Fruit fly (Drosophila melanogaster) ovary, adult (tissue): ENCODE results near the gene CG11409.
A peak's percentile ranks its signal among the peaks of the same experiment; 100 is the strongest.

ENCODE experiments used
- CG17801 ChIP-seq: fragments of 200-800 bp; optimal IDR thresholded peaks from 2 replicates; lab custom pipeline; 2019; ENCODE audit warnings: missing biosample characterization, mild to moderate bottlenecking, missing genetic modification characterization, moderate library complexity; ENCODE audit not compliant: partially characterized antibody

Gene CG11409

dm6 chrX:1353322-1354212 is 12.2 kb upstream of the CG11409 start, which contains the start of the genes CG12773 and CG11417:
CG12773 (minus strand) TSS chrX:1353981.
CG11417 (plus strand) TSS chrX:1354014.
- TF ChIP-seq CG17801 (GFP tag; lab: Kevin White, UChicago), result no peak

dm6 chrX:1349255-1349654 is 7.9 kb upstream of the CG11409 start, which contains the start of gene MTPAP:
MTPAP (minus strand) TSS chrX:1349357.
- no peak for TF ChIP-seq CG17801 (GFP tag; lab: Kevin White, UChicago)

- no peak for TF ChIP-seq CG17801 (GFP tag; lab: Kevin White, UChicago)
Measured at dm6 chrX:1346833-1347232, 5.4 kb upstream of the CG11409 start.

DNA sequence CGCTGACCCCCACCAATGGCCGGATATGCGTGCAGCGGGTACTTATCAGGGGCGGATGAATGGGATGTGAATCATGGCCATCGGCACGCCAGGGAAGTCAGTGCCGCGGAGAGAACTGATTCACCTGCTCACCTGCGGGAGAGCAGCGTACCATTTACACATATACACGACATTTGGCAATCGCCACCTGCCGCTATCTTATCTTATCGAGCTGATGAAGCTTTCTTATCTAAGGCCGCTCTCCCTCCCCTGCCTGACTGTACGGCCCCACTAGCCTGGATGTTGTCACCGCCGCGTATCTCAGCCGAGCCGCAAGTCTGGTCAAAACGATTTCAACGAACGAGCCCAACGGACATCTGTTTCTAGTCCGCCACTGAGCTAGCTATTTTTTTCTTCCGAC is 4.9 kb upstream of the CG11409 start, which contains the start of gene Tsp2A:
Gene Tsp2A (plus strand): TSS at position 298 of the 400 bp plus-strand sequence.
- no peak for TF ChIP-seq CG17801 (GFP tag; lab: Kevin White, UChicago)

- TF ChIP-seq CG17801 (GFP tag; lab: Kevin White, UChicago), result peak; percentile 51
Measured at dm6 chrX:1341944-1342392, 581 bp upstream of the CG11409 start, which contains the start of gene Naa30A. Naa30A (plus strand) TSS chrX:1342106.

dm6 chrX:1337998-1338397 is 3.4 kb downstream of the CG11409 start:
- no peak for TF ChIP-seq CG17801 (GFP tag; lab: Kevin White, UChicago)

DNA sequence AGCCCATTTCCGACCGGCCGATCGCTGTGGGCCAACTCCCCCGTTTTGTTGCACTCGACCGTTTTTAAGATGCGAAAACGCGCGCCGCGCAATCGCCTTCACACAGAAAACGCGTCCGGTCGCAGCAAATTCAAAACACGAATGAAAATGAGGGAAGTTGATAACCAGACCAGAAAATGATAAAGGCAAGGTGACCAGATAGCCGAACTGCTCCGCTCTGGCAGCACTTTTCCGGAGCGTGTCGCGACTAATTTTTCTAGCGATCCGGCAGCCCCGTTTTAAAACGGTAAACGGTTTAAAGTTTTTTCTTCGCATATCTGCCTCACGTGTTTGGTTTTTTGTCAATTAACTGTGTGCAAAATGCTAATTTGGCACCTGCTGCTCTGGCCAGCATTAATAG is 19.2 kb downstream of the CG11409 start, which contains the start of gene DAAM:
Gene DAAM (minus strand): TSS at position 149 of the 400 bp plus-strand sequence.
- peak; percentile 61 for TF ChIP-seq CG17801 (GFP tag; lab: Kevin White, UChicago)

- no peak for TF ChIP-seq CG17801 (GFP tag; lab: Kevin White, UChicago)
Measured at dm6 chrX:1321664-1322063, 19.7 kb downstream of the CG11409 start.

dm6 chrX:1321043-1321442 is 20.3 kb downstream of the CG11409 start:
- TF ChIP-seq CG17801 (GFP tag; lab: Kevin White, UChicago), result no peak

dm6 chrX:1320144-1320981 is 21.0 kb downstream of the CG11409 start:
- TF ChIP-seq CG17801 (GFP tag; lab: Kevin White, UChicago), result no peak

DNA sequence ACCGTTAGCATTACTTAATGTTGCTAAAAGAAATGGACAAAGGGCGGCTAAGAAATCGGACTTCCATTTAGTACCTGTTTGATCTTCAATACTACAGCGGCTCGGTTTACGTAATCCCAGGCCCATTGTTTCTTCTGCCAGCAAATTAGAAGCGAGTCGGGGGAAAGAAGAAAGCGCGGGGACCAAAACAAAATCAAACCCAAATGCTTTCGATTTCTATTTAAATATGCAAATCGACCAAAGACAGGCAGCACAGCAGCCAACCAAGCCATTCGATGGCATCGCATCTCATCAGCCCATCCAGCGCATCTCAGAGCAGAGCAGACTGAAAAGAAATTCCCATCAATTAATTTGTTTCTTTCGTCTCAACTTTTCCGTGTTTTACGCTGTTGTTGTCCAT is 28.9 kb downstream of the CG11409 start:
- TF ChIP-seq CG17801 (GFP tag; lab: Kevin White, UChicago), result no peak

DNA sequence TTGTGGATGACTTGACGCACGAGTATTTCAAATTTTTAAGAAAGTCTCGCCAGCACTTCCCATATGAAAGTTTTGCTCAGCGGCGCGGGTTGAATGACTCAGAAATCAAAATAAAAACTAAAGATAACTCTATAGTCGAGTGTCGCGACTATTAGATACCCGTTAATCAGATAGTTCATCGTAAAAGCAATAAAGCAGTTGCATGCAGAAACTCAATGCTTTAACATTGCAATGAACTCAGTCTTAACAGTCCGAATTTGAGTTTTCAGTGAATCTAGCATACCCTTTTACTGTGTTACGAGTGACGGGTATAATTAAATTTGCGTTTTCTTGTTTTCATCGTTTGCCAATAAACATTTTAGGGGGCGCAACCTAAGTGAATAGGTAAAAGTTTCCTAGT is 30.2 kb downstream of the CG11409 start:
- no peak for TF ChIP-seq CG17801 (GFP tag; lab: Kevin White, UChicago)

DNA sequence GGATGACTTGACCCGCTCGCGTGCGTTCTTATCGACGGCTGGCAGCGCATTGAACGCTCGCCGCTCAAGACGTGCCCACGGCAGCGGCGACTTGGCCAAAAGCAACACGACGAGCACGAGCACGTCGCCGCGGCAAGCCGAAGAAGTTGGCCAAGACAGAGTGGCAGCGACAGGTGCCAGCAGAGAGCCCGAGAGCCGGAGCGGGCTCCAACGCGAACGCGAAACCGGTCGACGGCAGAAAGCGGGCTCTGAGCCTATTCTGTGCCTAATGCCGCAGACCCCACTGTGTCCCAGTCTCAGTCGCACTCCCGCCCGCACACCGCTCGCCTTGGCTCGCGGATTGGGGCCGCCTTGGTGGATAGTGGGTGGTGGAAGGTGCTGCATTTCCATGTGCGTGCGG is 32.9 kb downstream of the CG11409 start:
- TF ChIP-seq CG17801 (GFP tag; lab: Kevin White, UChicago), result no peak

dm6 chrX:1303961-1304360 is 37.4 kb downstream of the CG11409 start:
- TF ChIP-seq CG17801 (GFP tag; lab: Kevin White, UChicago), result no peak

- TF ChIP-seq CG17801 (GFP tag; lab: Kevin White, UChicago), result no peak
Measured at dm6 chrX:1299928-1300327, 41.5 kb downstream of the CG11409 start.
